Fruit fly (Drosophila melanogaster): ENCODE data around the gene NUCB1.

Gene NUCB1

DNA sequence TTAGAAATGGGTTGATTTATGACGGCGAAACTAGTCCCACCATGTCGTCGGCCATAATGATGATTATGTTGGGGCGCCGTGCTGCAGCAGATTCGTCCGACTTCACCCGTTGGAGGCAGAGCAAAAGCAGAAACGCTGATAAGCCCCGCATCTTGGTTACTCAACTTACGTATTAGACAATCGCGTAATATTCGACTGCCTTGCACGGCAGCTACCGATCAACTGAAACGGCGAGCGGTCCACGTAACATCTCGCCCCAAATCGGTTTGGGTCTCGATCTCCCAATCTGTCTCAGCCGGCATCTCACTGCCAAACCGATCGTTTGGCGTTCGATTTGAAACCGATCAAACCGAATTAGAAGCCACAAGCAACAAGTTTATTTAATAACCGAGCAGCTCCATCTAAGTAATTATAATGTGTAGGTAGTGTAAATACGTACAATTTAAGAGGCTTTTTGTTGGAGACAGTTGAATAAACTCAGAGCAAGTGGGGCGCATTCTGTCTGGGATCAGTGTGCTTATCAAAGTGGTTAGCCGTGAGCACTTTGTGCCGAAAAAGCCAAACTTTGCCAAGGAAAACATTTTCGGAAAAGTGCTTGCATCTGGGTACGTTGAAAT, 6.6 kb upstream of the NUCB1 start, which contains the start of gene CG32191 (continued):
- no peak for TF ChIP-seq Sry-δ (GFP tag; optimal IDR thresholded peaks at IDR 0.05)
- TF ChIP-seq CG2116 (GFP tag; optimal IDR thresholded peaks at IDR 0.05) = no peak
- TF ChIP-seq Meics (GFP tag; optimal IDR thresholded peaks at IDR 0.05) = peak; percentile 34
- no peak for TF ChIP-seq grau (tag; optimal IDR thresholded peaks at IDR 0.05)
- TF ChIP-seq NK7.1 (GFP tag; optimal IDR thresholded peaks at IDR 0.05) = no peak
- no peak for TF ChIP-seq CG30431 (GFP tag; optimal IDR thresholded peaks at IDR 0.05)
- TF ChIP-seq dmrt11E (tag; optimal IDR thresholded peaks at IDR 0.05) = no peak
- peak; percentile 59 for TF ChIP-seq Hmr (GFP tag; optimal IDR thresholded peaks at IDR 0.05)
- TF ChIP-seq Spps (tag; optimal IDR thresholded peaks at IDR 0.05) = no peak
- peak; percentile 59 for TF ChIP-seq CG9437 (GFP tag; optimal IDR thresholded peaks at IDR 0.05)
- TF ChIP-seq Aef1 (GFP tag; IDR thresholded peaks at IDR 0.05) = no peak
- 0 out of 2 replicates have a peak, but pooled peaks have one; percentile 32 for TF ChIP-seq Atf6 (GFP tag; IDR thresholded peaks at IDR 0.05)
- peak; percentile 44 for TF ChIP-seq mirr (GFP tag; optimal IDR thresholded peaks at IDR 0.05)
- TF ChIP-seq ERR (GFP tag; optimal IDR thresholded peaks at IDR 0.05) = no peak
- peak; percentile 27 for TF ChIP-seq Jarid2 (GFP tag; optimal IDR thresholded peaks at IDR 0.05)
- TF ChIP-seq Taf1 (GFP tag; IDR thresholded peaks at IDR 0.05) = no peak
- no peak for TF ChIP-seq Dek (tag; optimal IDR thresholded peaks at IDR 0.05)
- TF ChIP-seq Hr3 (GFP tag; optimal IDR thresholded peaks at IDR 0.05) = no peak
- no peak for TF ChIP-seq CG30403 (GFP tag; optimal IDR thresholded peaks at IDR 0.05)
- TF ChIP-seq CG5180 (GFP tag; optimal IDR thresholded peaks at IDR 0.05) = peak; percentile 95
- no peak for TF ChIP-seq slbo (GFP tag; IDR thresholded peaks at IDR 0.05)
- no peak for TF ChIP-seq CG15601 (tag; optimal IDR thresholded peaks at IDR 0.05)
- TF ChIP-seq Bteb2 (GFP tag; optimal IDR thresholded peaks at IDR 0.05) = no peak
- no peak for TF ChIP-seq cas (GFP tag; IDR thresholded peaks at IDR 0.05)
- no peak for TF ChIP-seq CG7786 (GFP tag; optimal IDR thresholded peaks at IDR 0.05)
- no peak for TF ChIP-seq toy (GFP tag; IDR thresholded peaks at IDR 0.05)
- TF ChIP-seq BtbVII (GFP tag; optimal IDR thresholded peaks at IDR 0.05) = peak; percentile 44
- TF ChIP-seq CG6854 (GFP tag; optimal IDR thresholded peaks at IDR 0.05) = peak; percentile 11
- TF ChIP-seq gt (GFP tag; IDR thresholded peaks at IDR 0.05) = no peak
- no peak for TF ChIP-seq ftz-f1 (GFP tag; optimal IDR thresholded peaks at IDR 0.05)
- no peak for TF ChIP-seq her (GFP tag; optimal IDR thresholded peaks at IDR 0.05)
- no peak for TF ChIP-seq CG10274 (GFP tag; optimal IDR thresholded peaks at IDR 0.05)
- TF ChIP-seq disco-r (GFP tag; optimal IDR thresholded peaks at IDR 0.05) = no peak
- no peak for TF ChIP-seq CG9932 (GFP tag; IDR thresholded peaks at IDR 0.05)
- TF ChIP-seq Camta (GFP tag; optimal IDR thresholded peaks at IDR 0.05) = no peak
- TF ChIP-seq gcm (GFP tag; optimal IDR thresholded peaks at IDR 0.05) = no peak
- no peak for TF ChIP-seq gro (GFP tag; optimal IDR thresholded peaks at IDR 0.05)
- peak; percentile 27 for TF ChIP-seq CG7987 (GFP tag; optimal IDR thresholded peaks at IDR 0.05)
- no peak for TF ChIP-seq Sry-β (GFP tag; optimal IDR thresholded peaks at IDR 0.05)
- no peak for TF ChIP-seq pho (GFP tag; optimal IDR thresholded peaks at IDR 0.05)
- no peak for TF ChIP-seq sim (GFP tag; IDR thresholded peaks at IDR 0.05)
- peak; percentile 38 for TF ChIP-seq CG13296 (GFP tag; optimal IDR thresholded peaks at IDR 0.05)
- TF ChIP-seq schlank (tag; optimal IDR thresholded peaks at IDR 0.05) = no peak
- TF ChIP-seq Rx (GFP tag; IDR thresholded peaks at IDR 0.05) = no peak
- no peak for TF ChIP-seq CG8944 (GFP tag; optimal IDR thresholded peaks at IDR 0.05)
- no peak for TF ChIP-seq zen2 (GFP tag; IDR thresholded peaks at IDR 0.05; ENCODE audit: partially characterized antibody)
- TF ChIP-seq H2.0 (GFP tag; IDR thresholded peaks at IDR 0.05) = no peak
- TF ChIP-seq CG31441 (GFP tag; IDR thresholded peaks at IDR 0.05) = no peak
- TF ChIP-seq Ssrp (tag; optimal IDR thresholded peaks at IDR 0.05) = no peak
- TF ChIP-seq pzg (GFP tag; optimal IDR thresholded peaks at IDR 0.05) = no peak
- no peak for TF ChIP-seq CG11560 (tag; IDR thresholded peaks at IDR 0.05)
- no peak for TF ChIP-seq Awh (GFP tag; IDR thresholded peaks at IDR 0.05)

All from whole organism, embryonic.